Worm (Caenorhabditis elegans) whole organism, L3 larva: Measurements from ENCODE around the gene srr-6.

ENCODE experiments used
- R02D3.7 ChIP-seq: fragments of 150-350 bp; optimal IDR thresholded peaks from 2 replicates; lab custom pipeline; 2014; ENCODE audit warnings: missing biosample characterization, missing genetic modification characterization
- ceh-28 ChIP-seq: fragments of 150-350 bp; optimal IDR thresholded peaks from 2 replicates; lab custom pipeline; 2014; ENCODE audit warnings: missing biosample characterization, missing genetic modification reagents, missing genetic modification characterization
- ceh-82 ChIP-seq: fragments of 150-350 bp; optimal IDR thresholded peaks from 2 replicates; lab custom pipeline; 2014; ENCODE audit warnings: missing biosample characterization, missing genetic modification characterization
- daf-12 ChIP-seq: fragments of 150-350 bp; optimal IDR thresholded peaks from 2 replicates; lab custom pipeline; 2014; ENCODE audit warnings: missing biosample characterization, missing genetic modification reagents, missing genetic modification characterization
- egl-27 ChIP-seq: sonication (generic microtip); optimal IDR thresholded peaks from 4 replicates; lab custom pipeline; 2017; ENCODE audit warnings: missing biosample characterization, missing genetic modification reagents, missing genetic modification characterization
- nhr-237 ChIP-seq: fragments of 150-350 bp; optimal IDR thresholded peaks from 2 replicates; lab custom pipeline; 2014; ENCODE audit warnings: missing biosample characterization, missing genetic modification characterization
- nhr-25 ChIP-seq: sonication (generic microtip); optimal IDR thresholded peaks from 2 replicates; lab custom pipeline; 2017; ENCODE audit warnings: missing biosample characterization, missing genetic modification characterization
- skn-1 ChIP-seq: fragments of 150-350 bp; optimal IDR thresholded peaks from 2 replicates; lab custom pipeline; 2014; ENCODE audit warnings: missing biosample characterization, missing genetic modification characterization
- ztf-4 ChIP-seq: fragments of 150-350 bp; optimal IDR thresholded peaks from 2 replicates; lab custom pipeline; 2014; ENCODE audit warnings: missing biosample characterization, missing genetic modification characterization

DNA sequence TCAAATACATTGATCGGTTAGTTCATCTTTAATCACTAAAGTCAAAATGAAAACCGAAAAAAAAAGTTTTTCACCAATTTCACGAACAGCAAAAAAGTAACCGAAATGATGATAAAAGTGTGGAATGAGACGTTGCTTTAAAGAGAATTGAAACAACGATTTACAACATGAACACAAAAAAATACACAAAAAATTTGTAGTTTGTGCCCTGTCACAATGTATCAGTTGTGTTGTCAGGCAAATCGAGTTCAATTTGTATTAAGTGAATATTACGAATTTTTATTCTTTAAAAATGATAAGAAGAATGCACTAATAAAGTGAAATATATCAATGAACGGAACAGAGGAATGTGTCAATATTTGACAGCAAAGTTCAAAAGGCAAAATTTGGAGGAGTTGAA, 19.2 kb downstream of the srr-6 start:
- no peak for TF ChIP-seq nhr-237 (tag; lab: Kevin White, UChicago)
- no peak for TF ChIP-seq daf-12 (tag; lab: Kevin White, UChicago)
- no peak for TF ChIP-seq ceh-82
- no peak for TF ChIP-seq egl-27 (tag; lab: Kevin White, UChicago)
- TF ChIP-seq skn-1: no peak
- TF ChIP-seq ceh-28: no peak
- TF ChIP-seq R02D3.7 (tag; lab: Kevin White, UChicago): no peak
- TF ChIP-seq nhr-25 (tag; lab: Kevin White, UChicago): no peak
- TF ChIP-seq ztf-4 (tag; lab: Kevin White, UChicago): no peak
